Worm (Caenorhabditis elegans) whole organism, L2 larva: ENCODE results near the gene srlf-15.

Source experiments
- ama-1 ChIP-seq: fragments of 150-350 bp; optimal IDR thresholded peaks from 2 replicates; lab custom pipeline; 2018; ENCODE audit warnings: inconsistent platforms
- blmp-1 ChIP-seq: sonication (generic microtip); optimal IDR thresholded peaks from 2 replicates; lab custom pipeline; 2017; ENCODE audit warnings: missing genetic modification characterization, mild to moderate bottlenecking, missing compliant biosample characterization, antibody characterized with exemption, moderate library complexity; ENCODE audit not compliant: insufficient read depth
- egl-27 ChIP-seq: sonication (generic microtip); optimal IDR thresholded peaks from 3 replicates; lab custom pipeline; 2017; ENCODE audit warnings: missing biosample characterization, missing genetic modification reagents, missing genetic modification characterization
- mab-5 ChIP-seq: fragments of 150-350 bp; optimal IDR thresholded peaks from 2 replicates; lab custom pipeline; 2014; ENCODE audit warnings: missing biosample characterization, missing genetic modification characterization
- mbf-1 ChIP-seq: sonication (generic microtip); optimal IDR thresholded peaks from 2 replicates; lab custom pipeline; 2017; ENCODE audit warnings: missing biosample characterization, missing genetic modification characterization
- mdl-1 ChIP-seq, 2 experiments: fragments of 150-350 bp in 1 of 2; sonication (generic microtip) in 1 of 2; optimal IDR thresholded peaks; 2 replicates each; lab custom pipeline; 2017; ENCODE audit warnings: missing biosample characterization in 2 of 2, missing genetic modification characterization in 2 of 2
- nhr-6 ChIP-seq: fragments of 150-350 bp; optimal IDR thresholded peaks from 2 replicates; lab custom pipeline; 2014; ENCODE audit warnings: missing biosample characterization, missing genetic modification characterization
- unc-39 ChIP-seq: fragments of 150-350 bp; optimal IDR thresholded peaks from 2 replicates; lab custom pipeline; 2014; ENCODE audit warnings: missing biosample characterization, missing genetic modification characterization
- unc-62 ChIP-seq: fragments of 150-350 bp; optimal IDR thresholded peaks from 2 replicates; lab custom pipeline; 2014; ENCODE audit warnings: missing biosample characterization, missing genetic modification reagents, missing genetic modification characterization

DNA sequence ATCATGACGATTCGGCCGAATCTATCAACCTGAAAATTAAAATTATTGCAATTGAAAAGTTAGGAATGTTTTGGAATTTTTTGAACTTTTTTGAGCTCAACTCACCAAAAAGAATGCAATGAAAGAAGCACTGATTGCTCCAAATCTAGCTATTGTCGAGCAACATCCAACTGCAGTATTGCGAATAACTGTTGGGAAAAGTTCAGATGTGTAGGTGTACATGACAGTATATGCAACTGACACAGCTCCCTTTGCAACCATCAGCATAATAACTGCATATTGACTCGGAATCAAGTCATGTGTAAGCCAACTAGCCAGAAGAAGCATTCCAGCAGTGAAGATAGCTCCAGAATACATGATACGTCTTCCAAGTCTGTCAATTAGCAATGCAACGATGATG is 16.7 kb downstream of the srlf-15 start:
- TF ChIP-seq ama-1 (lab: Kevin White, UChicago) (no peak), blmp-1 (tag; lab: Kevin White, UChicago) (no peak), unc-62 (GFP tag; lab: Kevin White, UChicago) (no peak), egl-27 (tag; lab: Kevin White, UChicago) (no peak), mdl-1 (tag; optimal IDR thresholded peaks at IDR 0.05; lab: Kevin White, UChicago) (no peak), mab-5 (tag; lab: Kevin White, UChicago) (no peak), nhr-6 (tag; lab: Kevin White, UChicago) (no peak), unc-39 (no peak), mbf-1 (tag; lab: Kevin White, UChicago) (no peak)
